Worm (Caenorhabditis elegans): ENCODE data around the gene Y46H3C.5.

Gene Y46H3C.5

ce11 chrV:1654845-1655244 lies 37.5 kb downstream of the Y46H3C.5 start, which contains the start of gene irld-11:
Gene irld-11 (plus strand): TSS chrV:1655145.
- peak; percentile 17 for TF ChIP-seq unc-42 (tag; optimal IDR thresholded peaks at IDR 0.05)
- no peak for TF ChIP-seq elt-4 (tag; optimal IDR thresholded peaks at IDR 0.05)
- TF ChIP-seq ceh-45 (GFP tag; IDR thresholded peaks at IDR 0.05) = no peak

DNA sequence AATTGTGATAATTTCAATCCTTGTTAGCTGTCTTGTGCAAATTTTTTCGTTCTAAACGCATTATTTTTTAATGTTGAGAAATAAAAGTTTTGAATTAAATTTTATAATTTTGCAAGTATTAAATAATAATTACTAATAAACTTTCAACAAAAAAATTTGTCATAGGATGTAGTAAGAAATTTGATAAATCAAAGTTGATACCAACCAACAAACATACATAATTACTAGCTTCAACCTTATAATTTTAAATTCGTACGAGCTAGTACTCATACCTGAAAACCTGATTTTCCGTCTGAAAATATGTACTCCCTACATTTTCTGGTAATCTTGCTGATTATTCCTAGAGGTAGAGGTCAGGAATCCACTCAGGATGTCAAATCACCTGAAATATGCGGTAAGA lies 41.2 kb downstream of the Y46H3C.5 start, which contains the start of gene irld-44:
Gene irld-44, plus strand, starts transcription at position 301 of the 400 bp plus-strand sequence.
- TF ChIP-seq unc-86 (tag; optimal IDR thresholded peaks at IDR 0.05) (no peak), ceh-22 (tag; optimal IDR thresholded peaks at IDR 0.05) (no peak), dmd-4 (tag; optimal IDR thresholded peaks at IDR 0.05; ENCODE audit: borderline replicate concordance) (no peak), sox-2 (GFP tag; IDR thresholded peaks at IDR 0.05) (no peak), unc-3 (GFP tag; conservative IDR thresholded peaks at IDR 0.05) (no peak), unc-3 (tag; optimal IDR thresholded peaks at IDR 0.05) (no peak), hlh-30 (tag; optimal IDR thresholded peaks at IDR 0.05; ENCODE audit: insufficient read depth) (no peak), fkh-6 (tag; optimal IDR thresholded peaks at IDR 0.05) (no peak), pax-1 (tag; optimal IDR thresholded peaks at IDR 0.05) (no peak)

DNA sequence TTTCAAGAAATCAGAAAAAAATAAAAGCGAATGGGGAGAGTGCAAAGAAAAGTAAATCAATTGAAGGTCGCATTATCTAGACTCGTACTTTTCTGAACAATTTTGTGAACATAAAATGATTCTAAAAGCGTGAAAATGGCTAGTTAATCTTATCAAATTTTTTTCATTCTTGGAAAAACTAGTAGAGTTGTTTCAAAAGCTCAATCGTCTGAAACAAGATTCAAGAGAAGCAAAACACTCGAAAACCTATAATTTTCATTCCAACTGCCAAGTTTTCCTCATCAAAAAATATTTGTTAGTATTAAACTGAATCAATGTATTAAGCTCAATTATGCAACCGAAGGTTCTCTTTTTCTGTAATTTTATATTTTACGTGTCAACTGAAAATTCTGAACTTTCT lies 44.3 kb downstream of the Y46H3C.5 start, which contains the start of gene irld-45:
Gene irld-45, plus strand, starts transcription at position 301 of the 400 bp plus-strand sequence.
- TF ChIP-seq ets-4 (tag; optimal IDR thresholded peaks at IDR 0.05) = no peak
- no peak for TF ChIP-seq pha-4 (tag; optimal IDR thresholded peaks at IDR 0.05)
- no peak for TF ChIP-seq elt-2 (tag; optimal IDR thresholded peaks at IDR 0.05)
- TF ChIP-seq rnt-1 (tag; optimal IDR thresholded peaks at IDR 0.05) = no peak
- no peak for TF ChIP-seq elt-4 (tag; optimal IDR thresholded peaks at IDR 0.05)

- TF ChIP-seq ceh-31 (tag; optimal IDR thresholded peaks at IDR 0.05) (no peak), C38D4.7 (GFP tag; optimal IDR thresholded peaks at IDR 0.05) (no peak), lim-6 (tag; optimal IDR thresholded peaks at IDR 0.05) (no peak), zip-5 (tag; optimal IDR thresholded peaks at IDR 0.05) (no peak), tbx-7 (tag; optimal IDR thresholded peaks at IDR 0.05) (no peak), unc-3 (GFP tag; conservative IDR thresholded peaks at IDR 0.05) (no peak), unc-3 (tag; optimal IDR thresholded peaks at IDR 0.05) (no peak), pha-2 (tag; optimal IDR thresholded peaks at IDR 0.05) (no peak), dmd-4 (tag; optimal IDR thresholded peaks at IDR 0.05; ENCODE audit: borderline replicate concordance) (no peak)
Measured at ce11 chrV:1643886-1644285, 48.4 kb downstream of the Y46H3C.5 start, which contains the start of gene alh-2. Gene alh-2 (plus strand): TSS chrV:1644169.

DNA sequence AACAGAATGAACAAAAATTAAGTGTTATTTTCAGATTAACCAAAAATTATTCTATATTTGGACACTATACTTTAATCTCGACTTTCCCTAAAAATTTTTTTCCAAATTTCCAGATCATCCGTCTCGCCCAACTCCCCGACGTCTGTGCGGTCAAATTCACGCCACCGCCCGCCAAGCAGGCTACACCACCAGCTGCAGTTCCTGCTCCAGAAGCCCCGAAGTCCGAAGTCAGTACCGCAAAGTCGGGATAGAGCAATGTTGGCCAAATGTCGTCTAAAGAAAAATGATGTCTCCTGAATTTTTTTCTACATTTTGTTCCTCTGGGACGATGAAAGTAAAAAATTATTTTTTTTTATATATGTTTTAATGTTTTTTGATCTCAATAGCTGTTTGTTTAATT lies 49.5 kb downstream of the Y46H3C.5 start:
- TF ChIP-seq tbx-2 (tag; optimal IDR thresholded peaks at IDR 0.05) (no peak), sox-2 (GFP tag; IDR thresholded peaks at IDR 0.05) (no peak), pag-3 (tag; optimal IDR thresholded peaks at IDR 0.05; ENCODE audit: borderline replicate concordance) (no peak), elt-4 (tag; optimal IDR thresholded peaks at IDR 0.05) (no peak), ceh-45 (GFP tag; IDR thresholded peaks at IDR 0.05) (no peak), pax-1 (tag; optimal IDR thresholded peaks at IDR 0.05) (no peak), fkh-6 (tag; optimal IDR thresholded peaks at IDR 0.05) (no peak), gmeb-2 (tag; optimal IDR thresholded peaks at IDR 0.05) (no peak), rnt-1 (tag; optimal IDR thresholded peaks at IDR 0.05) (no peak), K09A11.1 (tag; optimal IDR thresholded peaks at IDR 0.05; ENCODE audit: insufficient read depth) (no peak), dve-1 (tag; optimal IDR thresholded peaks at IDR 0.05) (no peak), nfya-1 (tag; optimal IDR thresholded peaks at IDR 0.05) (no peak)

ce11 chrV:1642199-1642598 lies 50.1 kb downstream of the Y46H3C.5 start, which contains the start of gene Y46H3D.1:
Gene Y46H3D.1 (plus strand): TSS chrV:1642499.
- no peak for TF ChIP-seq sdc-2 (tag; optimal IDR thresholded peaks at IDR 0.05)
- no peak for TF ChIP-seq syd-9 (tag; optimal IDR thresholded peaks at IDR 0.05)
- no peak for TF ChIP-seq hlh-13 (GFP tag; optimal IDR thresholded peaks at IDR 0.05)
- no peak for TF ChIP-seq elt-4 (tag; optimal IDR thresholded peaks at IDR 0.05)
- no peak for TF ChIP-seq ref-2 (tag; optimal IDR thresholded peaks at IDR 0.05)
- TF ChIP-seq dmd-4 (tag; optimal IDR thresholded peaks at IDR 0.05; ENCODE audit: borderline replicate concordance) = no peak
- TF ChIP-seq unc-55 (GFP tag; optimal IDR thresholded peaks at IDR 0.05) = no peak
- no peak for TF ChIP-seq hlh-6 (tag; optimal IDR thresholded peaks at IDR 0.05)
- no peak for TF ChIP-seq ceh-6 (GFP tag; optimal IDR thresholded peaks at IDR 0.05)
- TF ChIP-seq ceh-24 (tag; optimal IDR thresholded peaks at IDR 0.05) = no peak
- TF ChIP-seq unc-3 (GFP tag; conservative IDR thresholded peaks at IDR 0.05) = no peak
- no peak for TF ChIP-seq unc-3 (tag; optimal IDR thresholded peaks at IDR 0.05)
- TF ChIP-seq C38D4.7 (GFP tag; optimal IDR thresholded peaks at IDR 0.05) = no peak
- TF ChIP-seq hlh-8 (tag; optimal IDR thresholded peaks at IDR 0.05) = no peak
